Fruit fly (Drosophila melanogaster): ENCODE measurements around the gene CG7488.

The CG7488 gene

dm6 chr3R:12997550-12998233 is 2.3 kb downstream of the CG7488 start, which contains the start of the genes CG17327, CG44194 and CG7518 (continued):
- no peak for TF ChIP-seq CG15696 (tag; optimal IDR thresholded peaks at IDR 0.05)
- TF ChIP-seq hb (GFP tag; IDR thresholded peaks at IDR 0.05; ENCODE audit: partially characterized antibody) = no peak
- TF ChIP-seq CG31388 (GFP tag; optimal IDR thresholded peaks at IDR 0.05) = no peak
- no peak for TF ChIP-seq lab (GFP tag; optimal IDR thresholded peaks at IDR 0.05)
- TF ChIP-seq CG18262 (tag; optimal IDR thresholded peaks at IDR 0.05) = no peak
- TF ChIP-seq Nf-YB (GFP tag; optimal IDR thresholded peaks at IDR 0.05) = no peak
- TF ChIP-seq fd64A (GFP tag; optimal IDR thresholded peaks at IDR 0.05) = no peak
- peak; percentile 27 for TF ChIP-seq mam (GFP tag; optimal IDR thresholded peaks at IDR 0.05)
- peak; percentile 7 for TF ChIP-seq cato (GFP tag; optimal IDR thresholded peaks at IDR 0.05; ENCODE audit: borderline replicate concordance)
- peak; percentile 54 for TF ChIP-seq dm (GFP tag; optimal IDR thresholded peaks at IDR 0.05)
- TF ChIP-seq row (GFP tag; IDR thresholded peaks at IDR 0.05) = peak; percentile 84
- no peak for TF ChIP-seq ERR (GFP tag; optimal IDR thresholded peaks at IDR 0.05)
- TF ChIP-seq CG2889 (GFP tag; IDR thresholded peaks at IDR 0.05) = no peak
- TF ChIP-seq CG12236 (GFP tag; optimal IDR thresholded peaks at IDR 0.05) = no peak
- TF ChIP-seq chinmo (GFP tag; IDR thresholded peaks at IDR 0.05; ENCODE audit: partially characterized antibody) = peak; percentile 80; the same call in 2 of the 4 replicates
- TF ChIP-seq Hr39 (optimal IDR thresholded peaks at IDR 0.05) = no peak
- no peak for TF ChIP-seq CoRest (tag; optimal IDR thresholded peaks at IDR 0.05)
- no peak for TF ChIP-seq CG12942 (GFP tag; optimal IDR thresholded peaks at IDR 0.05)
- no peak for TF ChIP-seq CG17385 (GFP tag; optimal IDR thresholded peaks at IDR 0.05)
- TF ChIP-seq lmd (GFP tag; IDR thresholded peaks at IDR 0.05) = no peak; the same call in 1 of the 2 replicates
- no peak for TF ChIP-seq Drgx (GFP tag; IDR thresholded peaks at IDR 0.05)
- TF ChIP-seq pfk (GFP tag; optimal IDR thresholded peaks at IDR 0.05) = no peak
- TF ChIP-seq CG8089 (GFP tag; optimal IDR thresholded peaks at IDR 0.05) = peak; percentile 17
- TF ChIP-seq HLH3B (GFP tag; IDR thresholded peaks at IDR 0.05) = no peak
- TF ChIP-seq CkIIα-i1 (GFP tag; IDR thresholded peaks at IDR 0.05) = no peak
- no peak for TF ChIP-seq CG31365 (tag; optimal IDR thresholded peaks at IDR 0.05)
- peak; percentile 32 for TF ChIP-seq CG9727 (GFP tag; optimal IDR thresholded peaks at IDR 0.05)
- peak; percentile 52 for TF ChIP-seq HmgD (GFP tag; optimal IDR thresholded peaks at IDR 0.05)
- TF ChIP-seq sens-2 (GFP tag; IDR thresholded peaks at IDR 0.05) = peak; percentile 34; the same call in 1 of the 2 replicates
- TF ChIP-seq Xrp1 (GFP tag; IDR thresholded peaks at IDR 0.05) = no peak
- TF ChIP-seq CG6654 (GFP tag; optimal IDR thresholded peaks at IDR 0.05) = no peak
- TF ChIP-seq kah (GFP tag; optimal IDR thresholded peaks at IDR 0.05) = no peak
- TF ChIP-seq gsb (GFP tag; IDR thresholded peaks at IDR 0.05) = no peak
- no peak for TF ChIP-seq Fer1 (GFP tag; optimal IDR thresholded peaks at IDR 0.05)
- no peak for TF ChIP-seq sisA (GFP tag; IDR thresholded peaks at IDR 0.05)
- peak; percentile 60 for TF ChIP-seq Sry-δ (GFP tag; optimal IDR thresholded peaks at IDR 0.05)
- TF ChIP-seq CG13287 (GFP tag; IDR thresholded peaks at IDR 0.05; ENCODE audit: partially characterized antibody) = peak; percentile 32
- peak; percentile 51; the same call in 1 of the 2 replicates for TF ChIP-seq CG42726 (GFP tag; IDR thresholded peaks at IDR 0.05; ENCODE audit: partially characterized antibody)
- peak; percentile 29 for TF ChIP-seq CG10267 (tag; optimal IDR thresholded peaks at IDR 0.05)
- no peak for TF ChIP-seq nom (GFP tag; optimal IDR thresholded peaks at IDR 0.05)
- TF ChIP-seq CG11085 (GFP tag; IDR thresholded peaks at IDR 0.05) = no peak
- TF ChIP-seq CG6765 (GFP tag; optimal IDR thresholded peaks at IDR 0.05) = no peak
- peak; percentile 26 for TF ChIP-seq CG7786 (GFP tag; optimal IDR thresholded peaks at IDR 0.05)
- TF ChIP-seq mirr (GFP tag; optimal IDR thresholded peaks at IDR 0.05) = no peak
- no peak for TF ChIP-seq bsh (GFP tag; optimal IDR thresholded peaks at IDR 0.05)
- no peak for TF ChIP-seq CG5245 (GFP tag; optimal IDR thresholded peaks at IDR 0.05)
- TF ChIP-seq CG6683 (GFP tag; optimal IDR thresholded peaks at IDR 0.05) = no peak
- TF ChIP-seq disco-r (GFP tag; optimal IDR thresholded peaks at IDR 0.05) = no peak
- TF ChIP-seq Adf1 (GFP tag; IDR thresholded peaks at IDR 0.05) = no peak
- no peak for TF ChIP-seq CG18599 (GFP tag; optimal IDR thresholded peaks at IDR 0.05)

Data from whole organism, embryonic.